Fruit fly (Drosophila melanogaster) whole organism, embryonic: ENCODE measurements around the gene CG4332.
A peak's percentile ranks its signal among the peaks of the same experiment; 100 is the strongest.

Source experiments
- Bteb2 ChIP-seq: fragments of 200-800 bp; sonication (Bioruptor generic); optimal IDR thresholded peaks from 2 replicates; lab custom pipeline; 2016; ENCODE audit warnings: missing biosample characterization, missing genetic modification characterization
- CG12942 ChIP-seq: fragments of 200-800 bp; sonication (Bioruptor generic); optimal IDR thresholded peaks from 3 replicates; lab custom pipeline; 2016; ENCODE audit warnings: missing biosample characterization, missing genetic modification characterization
- CG1647 ChIP-seq: fragments of 200-800 bp; sonication (Bioruptor generic); optimal IDR thresholded peaks from 3 replicates; lab custom pipeline; 2016; ENCODE audit warnings: missing biosample characterization, missing genetic modification characterization
- CG18619 ChIP-seq: fragments of 200-800 bp; sonication (Bioruptor generic); optimal IDR thresholded peaks from 3 replicates; lab custom pipeline; 2017; ENCODE audit warnings: missing biosample characterization, mild to moderate bottlenecking, missing genetic modification characterization
- CG2678 ChIP-seq: fragments of 200-800 bp; sonication (Bioruptor generic); optimal IDR thresholded peaks from 3 replicates; lab custom pipeline; 2019; ENCODE audit warnings: missing biosample characterization, mild to moderate bottlenecking, missing genetic modification characterization, moderate library complexity
- CG30403 ChIP-seq: fragments of 200-800 bp; sonication (Bioruptor generic); optimal IDR thresholded peaks from 3 replicates; lab custom pipeline; 2016; ENCODE audit warnings: missing biosample characterization, missing genetic modification characterization
- CG4730 ChIP-seq: fragments of 200-800 bp; sonication (Bioruptor generic); IDR thresholded peaks from 2 replicates; pipeline ENCODE4 v1.3.6; 2022; ENCODE audit warnings: missing biosample characterization, missing genetic modification characterization
- CG7839 ChIP-seq: fragments of 200-800 bp; sonication (Bioruptor generic); optimal IDR thresholded peaks from 3 replicates; lab custom pipeline; 2018; ENCODE audit warnings: missing biosample characterization, mild to moderate bottlenecking, missing genetic modification characterization, moderate library complexity
- CG9727 ChIP-seq: fragments of 200-800 bp; sonication (Bioruptor generic); optimal IDR thresholded peaks from 3 replicates; lab custom pipeline; 2017; ENCODE audit warnings: missing biosample characterization, mild to moderate bottlenecking, missing genetic modification characterization
- CTCF ChIP-seq: fragments of 200-800 bp; sonication (Bioruptor generic); optimal IDR thresholded peaks from 2 replicates; lab custom pipeline; 2017; ENCODE audit warnings: missing biosample characterization, mild to moderate bottlenecking, missing genetic modification characterization, moderate library complexity
- Chrac-16 ChIP-seq: fragments of 200-800 bp; sonication (Bioruptor generic); optimal IDR thresholded peaks from 3 replicates; lab custom pipeline; 2016; ENCODE audit warnings: missing biosample characterization, missing genetic modification characterization
- CkIIα-i1 ChIP-seq: fragments of 200-800 bp; sonication (Bioruptor generic); IDR thresholded peaks from 2 replicates; pipeline ENCODE4 v1.3.6; 2022; ENCODE audit warnings: missing biosample characterization, missing genetic modification characterization
- Dp ChIP-seq: fragments of 200-800 bp; sonication (Bioruptor generic); optimal IDR thresholded peaks from 2 replicates; lab custom pipeline; 2018; ENCODE audit warnings: missing biosample characterization, mild to moderate bottlenecking, missing genetic modification characterization, moderate library complexity
- H15 ChIP-seq: fragments of 200-800 bp; sonication (Bioruptor generic); IDR thresholded peaks from 3 replicates; pipeline ENCODE4 v1.3.6; 2022; ENCODE audit warnings: missing biosample characterization, missing genetic modification characterization
- HLH54F ChIP-seq: fragments of 200-800 bp; sonication (Bioruptor generic); optimal IDR thresholded peaks from 3 replicates; lab custom pipeline; 2016; ENCODE audit warnings: missing biosample characterization, missing genetic modification characterization
- Hand ChIP-seq: fragments of 200-800 bp; sonication (Bioruptor generic); optimal IDR thresholded peaks from 2 replicates; lab custom pipeline; 2017; ENCODE audit warnings: mild to moderate bottlenecking, missing biosample characterization, missing genetic modification reagents, missing genetic modification characterization
- Hey ChIP-seq: fragments of 200-800 bp; sonication (Bioruptor generic); optimal IDR thresholded peaks from 3 replicates; lab custom pipeline; 2018; ENCODE audit warnings: missing biosample characterization, mild to moderate bottlenecking, missing genetic modification characterization
- Hmr ChIP-seq: fragments of 200-800 bp; sonication (Bioruptor generic); optimal IDR thresholded peaks from 3 replicates; lab custom pipeline; 2017; ENCODE audit warnings: mild to moderate bottlenecking, missing biosample characterization, missing genetic modification reagents, missing genetic modification characterization
- Hr51 ChIP-seq, 2 experiments: fragments of 200-800 bp; sonication (Bioruptor generic); optimal IDR thresholded peaks; 2 replicates in 1 of 2; 3 replicates in 1 of 2; lab custom pipeline; 2016 to 2018; ENCODE audit warnings: missing biosample characterization in 2 of 2, missing genetic modification characterization in 2 of 2, mild to moderate bottlenecking in 1 of 2, moderate library complexity in 1 of 2
- Lpt ChIP-seq: fragments of >200 bp; optimal IDR thresholded peaks from 2 replicates; lab custom pipeline; 2018; ENCODE audit warnings: missing biosample characterization, missing genetic modification characterization
- NC2β ChIP-seq: fragments of 200-800 bp; sonication (Bioruptor generic); optimal IDR thresholded peaks from 2 replicates; lab custom pipeline; 2016; ENCODE audit warnings: missing biosample characterization, missing genetic modification characterization
- NfI ChIP-seq: fragments of 200-800 bp; sonication (Bioruptor generic); optimal IDR thresholded peaks from 3 replicates; lab custom pipeline; 2018; ENCODE audit warnings: missing biosample characterization, mild to moderate bottlenecking, missing genetic modification characterization, moderate library complexity
- Ptx1 ChIP-seq: fragments of 200-800 bp; sonication (Bioruptor generic); IDR thresholded peaks from 2 replicates; pipeline ENCODE4 v1.3.6; 2022; ENCODE audit warnings: missing biosample characterization, missing genetic modification characterization
- Rx ChIP-seq: fragments of 200-800 bp; sonication (Bioruptor generic); IDR thresholded peaks from 2 replicates; pipeline ENCODE4 v1.3.6; 2022; ENCODE audit warnings: missing biosample characterization, missing genetic modification characterization
- Sox100B ChIP-seq: fragments of 200-800 bp; sonication (Bioruptor generic); optimal IDR thresholded peaks from 3 replicates; lab custom pipeline; 2018; ENCODE audit warnings: missing biosample characterization, mild to moderate bottlenecking, missing genetic modification characterization
- TFAM ChIP-seq: fragments of 200-800 bp; sonication (Bioruptor generic); optimal IDR thresholded peaks from 2 replicates; lab custom pipeline; 2017; ENCODE audit warnings: missing biosample characterization, missing genetic modification characterization, inconsistent platforms
- YL-1 ChIP-seq: fragments of 200-800 bp; sonication (Bioruptor generic); optimal IDR thresholded peaks from 3 replicates; lab custom pipeline; 2017; ENCODE audit warnings: missing biosample characterization, mild to moderate bottlenecking, missing genetic modification characterization
- az2 ChIP-seq: fragments of 200-800 bp; sonication (Bioruptor generic); optimal IDR thresholded peaks from 3 replicates; lab custom pipeline; 2016; ENCODE audit warnings: missing biosample characterization, missing genetic modification characterization
- bcd ChIP-seq: fragments of 200-800 bp; sonication (Bioruptor generic); optimal IDR thresholded peaks from 2 replicates; lab custom pipeline; 2017; ENCODE audit warnings: missing biosample characterization, mild to moderate bottlenecking, missing genetic modification characterization
- dmrt11E ChIP-seq: fragments of 200-800 bp; sonication (Bioruptor generic); optimal IDR thresholded peaks from 3 replicates; lab custom pipeline; 2018; ENCODE audit warnings: missing biosample characterization, mild to moderate bottlenecking, missing genetic modification characterization, moderate library complexity
- dmrt99B ChIP-seq: fragments of 200-800 bp; sonication (Bioruptor generic); optimal IDR thresholded peaks from 2 replicates; lab custom pipeline; 2018; ENCODE audit warnings: missing biosample characterization, mild to moderate bottlenecking, missing genetic modification characterization, moderate library complexity
- esg ChIP-seq: fragments of 200-800 bp; sonication (Bioruptor generic); conservative IDR thresholded peaks from 2 replicates; pipeline ENCODE4 v1.3.6; 2022; ENCODE audit warnings: missing biosample characterization, missing genetic modification characterization
- eve ChIP-seq, 2 experiments: fragments of >200 bp; optimal IDR thresholded peaks; 2 replicates each; lab custom pipeline; 2017; ENCODE audit warnings: missing biosample characterization in 2 of 2, missing genetic modification characterization in 2 of 2
- gsb ChIP-seq: fragments of 200-800 bp; sonication (Bioruptor generic); IDR thresholded peaks from 2 replicates; pipeline ENCODE4 v1.3.6; 2022; ENCODE audit warnings: missing biosample characterization, missing genetic modification characterization
- ind ChIP-seq: fragments of 200-800 bp; sonication (Bioruptor generic); optimal IDR thresholded peaks from 3 replicates; lab custom pipeline; 2016; ENCODE audit warnings: missing biosample characterization, missing genetic modification characterization
- insv ChIP-seq, 2 experiments: fragments of 200-800 bp; sonication (Bioruptor generic); optimal IDR thresholded peaks; 3 replicates each; lab custom pipeline; 2016 to 2018; ENCODE audit warnings: missing biosample characterization in 2 of 2, missing genetic modification characterization in 2 of 2
- jing ChIP-seq: fragments of 200-800 bp; sonication (Bioruptor generic); optimal IDR thresholded peaks from 2 replicates; lab custom pipeline; 2018; ENCODE audit warnings: missing biosample characterization, mild to moderate bottlenecking, missing genetic modification characterization
- jumu ChIP-seq: fragments of 200-800 bp; sonication (Bioruptor generic); optimal IDR thresholded peaks from 3 replicates; lab custom pipeline; 2016; ENCODE audit warnings: missing biosample characterization, missing genetic modification characterization
- ken ChIP-seq: fragments of 200-800 bp; sonication (Bioruptor generic); IDR thresholded peaks from 3 replicates; pipeline ENCODE4 v1.3.6; 2022; ENCODE audit warnings: missing biosample characterization, missing genetic modification characterization
- maf-S ChIP-seq: fragments of 200-800 bp; sonication (Bioruptor generic); optimal IDR thresholded peaks from 2 replicates; lab custom pipeline; 2016; ENCODE audit warnings: missing biosample characterization, missing genetic modification characterization
- nerfin-2 ChIP-seq: fragments of 200-800 bp; sonication (Bioruptor generic); IDR thresholded peaks from 2 replicates; pipeline ENCODE4 v1.3.6; 2022; ENCODE audit warnings: missing biosample characterization, missing genetic modification characterization; ENCODE audit not compliant: partially characterized antibody
- onecut ChIP-seq: fragments of 200-800 bp; sonication (Bioruptor generic); IDR thresholded peaks from 2 replicates; pipeline ENCODE4 v1.3.6; 2022; ENCODE audit warnings: missing biosample characterization, missing genetic modification characterization
- p53 ChIP-seq: fragments of 200-800 bp; sonication (Bioruptor generic); optimal IDR thresholded peaks from 2 replicates; lab custom pipeline; 2016; ENCODE audit warnings: missing biosample characterization, missing genetic modification characterization
- phol ChIP-seq: fragments of 200-800 bp; sonication (Bioruptor generic); optimal IDR thresholded peaks from 3 replicates; lab custom pipeline; 2018; ENCODE audit warnings: missing biosample characterization, mild to moderate bottlenecking, missing genetic modification characterization, moderate library complexity
- pum ChIP-seq: fragments of 200-800 bp; sonication (Bioruptor generic); optimal IDR thresholded peaks from 2 replicates; lab custom pipeline; 2016; ENCODE audit warnings: missing biosample characterization, missing genetic modification characterization
- sens ChIP-seq: fragments of 200-800 bp; sonication (Bioruptor generic); peaks from one replicate; lab custom pipeline; 2016; ENCODE audit warnings: missing biosample characterization, missing genetic modification characterization
- so ChIP-seq: fragments of 200-800 bp; sonication (Bioruptor generic); IDR thresholded peaks from 3 replicates; pipeline ENCODE4 v1.3.6; 2022; ENCODE audit warnings: missing biosample characterization, missing genetic modification characterization
- sr ChIP-seq: fragments of 200-800 bp; sonication (Bioruptor generic); IDR thresholded peaks from 3 replicates; pipeline ENCODE4 v1.3.6; 2022; ENCODE audit warnings: missing biosample characterization, missing genetic modification characterization
- stc ChIP-seq: fragments of 200-800 bp; sonication (Bioruptor generic); IDR thresholded peaks from 2 replicates; pipeline ENCODE4 v1.3.6; 2022; ENCODE audit warnings: missing biosample characterization, missing genetic modification characterization
- tin ChIP-seq: fragments of 200-800 bp; sonication (Bioruptor generic); optimal IDR thresholded peaks from 3 replicates; lab custom pipeline; 2016; ENCODE audit warnings: missing biosample characterization, missing genetic modification characterization
- wdn ChIP-seq: fragments of 200-800 bp; sonication (Bioruptor generic); IDR thresholded peaks from 2 replicates; pipeline ENCODE4 v1.3.6; 2022; ENCODE audit warnings: missing biosample characterization, missing genetic modification characterization
- zen ChIP-seq: fragments of 200-800 bp; sonication (Bioruptor generic); optimal IDR thresholded peaks from 3 replicates; lab custom pipeline; 2018; ENCODE audit warnings: missing biosample characterization, mild to moderate bottlenecking, missing genetic modification characterization, moderate library complexity

CG4332 gene

DNA sequence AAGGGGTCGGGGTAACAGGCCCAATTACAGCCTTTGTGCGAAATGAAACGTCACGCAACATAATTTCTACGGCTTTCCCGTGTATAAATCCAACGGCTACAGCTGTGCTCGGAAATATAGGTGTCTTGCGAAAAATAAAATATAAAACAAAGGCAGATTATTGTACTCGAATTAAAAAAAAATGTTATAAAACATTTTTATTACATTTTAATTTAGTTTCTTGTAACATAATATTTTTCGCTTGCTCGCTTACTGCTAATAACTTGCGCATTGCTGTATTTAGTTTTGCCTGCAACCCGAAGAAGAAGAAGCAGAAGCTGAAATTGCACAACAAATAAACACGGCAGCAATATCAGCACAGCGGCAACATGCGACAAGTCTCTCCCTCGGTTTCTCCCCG lies 11.7 kb upstream of the CG4332 start (continued):
- TF ChIP-seq CG4730 (GFP tag; lab: Robert Waterston, UW) (peak; percentile 54), sens (GFP tag; lab: Kevin White, UChicago) (peak; percentile 46), zen (tag; lab: Kevin White, UChicago) (peak; percentile 81), Hr51 (GFP tag; optimal IDR thresholded peaks at IDR 0.05; lab: Kevin White, UChicago) (peak in 1 of 2 experiments; percentile 78), tin (GFP tag; lab: Kevin White, UChicago) (no peak), TFAM (no peak), Ptx1 (GFP tag; lab: Robert Waterston, UW) (peak; percentile 66), ken (GFP tag; lab: Robert Waterston, UW) (no peak), CG7839 (tag; lab: Kevin White, UChicago) (peak; percentile 58), insv (GFP tag; optimal IDR thresholded peaks at IDR 0.05; lab: Kevin White, UChicago) (no peak), dmrt99B (tag; lab: Kevin White, UChicago) (peak; percentile 74), Hey (tag; lab: Kevin White, UChicago) (no peak), Chrac-16 (peak; percentile 20), phol (tag; lab: Kevin White, UChicago) (peak; percentile 51), CTCF (GFP tag; lab: Kevin White, UChicago) (no peak), pum (GFP tag; lab: Kevin White, UChicago) (no peak), esg (GFP tag; lab: Robert Waterston, UW) (peak; percentile 43; the same call in 1 of the 2 replicates), CG18619 (no peak), CG12942 (no peak), so (0 out of 3 replicates have a peak, but pooled peaks have one; percentile 13), Bteb2 (GFP tag; lab: Kevin White, UChicago) (no peak), ind (GFP tag; lab: Kevin White, UChicago) (peak; percentile 21), CG9727 (GFP tag; lab: Kevin White, UChicago) (peak; percentile 12), eve (GFP tag; optimal IDR thresholded peaks at IDR 0.05; lab: Kevin White, UChicago) (peak in 1 of 2 experiments; percentile 50), wdn (GFP tag; lab: Robert Waterston, UW) (no peak), Lpt (GFP tag; lab: Kevin White, UChicago) (no peak), Dp (no peak), jing (GFP tag; lab: Kevin White, UChicago) (no peak), jumu (GFP tag; lab: Kevin White, UChicago) (no peak), nerfin-2 (GFP tag; lab: Robert Waterston, UW) (no peak), stc (GFP tag; lab: Robert Waterston, UW) (no peak; the same call in 1 of the 2 replicates), Hmr (GFP tag; lab: Kevin White, UChicago) (no peak), Hand (GFP tag; lab: Kevin White, UChicago) (no peak), az2 (GFP tag; lab: Kevin White, UChicago) (peak; percentile 34), gsb (no peak), maf-S (GFP tag; lab: Kevin White, UChicago) (no peak), CkIIα-i1 (GFP tag; lab: Robert Waterston, UW) (no peak), NfI (GFP tag; lab: Kevin White, UChicago) (no peak), CG30403 (GFP tag; lab: Kevin White, UChicago) (peak; percentile 18), H15 (GFP tag; lab: Robert Waterston, UW) (0 out of 3 replicates have a peak, but pooled peaks have one; percentile 38), CG1647 (GFP tag; lab: Kevin White, UChicago) (no peak), sr (GFP tag; lab: Robert Waterston, UW) (no peak), YL-1 (GFP tag; lab: Kevin White, UChicago) (no peak), Rx (peak; percentile 35; the same call in 1 of the 2 replicates), Sox100B (peak; percentile 45), HLH54F (GFP tag; lab: Kevin White, UChicago) (no peak), onecut (0 out of 2 replicates have a peak, but pooled peaks have one; percentile 7), NC2β (no peak), CG2678 (tag; lab: Kevin White, UChicago) (peak; percentile 55), p53 (GFP tag; lab: Kevin White, UChicago) (no peak), dmrt11E (tag; lab: Kevin White, UChicago) (peak; percentile 31), bcd (peak; percentile 9)
